Worm (Caenorhabditis elegans) whole organism, L3 larva: Measurements from ENCODE around the gene ttbk-5.

Source experiments
- R02D3.7 ChIP-seq: fragments of 150-350 bp; optimal IDR thresholded peaks from 2 replicates; lab custom pipeline; 2014; ENCODE audit warnings: missing biosample characterization, missing genetic modification characterization
- ZK546.5 ChIP-seq: sonication (generic microtip); optimal IDR thresholded peaks from 2 replicates; lab custom pipeline; 2017; ENCODE audit warnings: missing biosample characterization, missing genetic modification characterization
- aly-2 ChIP-seq: fragments of 150-350 bp; optimal IDR thresholded peaks from 2 replicates; lab custom pipeline; 2014; ENCODE audit warnings: missing biosample characterization, missing genetic modification characterization
- ceh-16 ChIP-seq: sonication (generic microtip); optimal IDR thresholded peaks from 2 replicates; lab custom pipeline; 2017; ENCODE audit warnings: missing biosample characterization, missing genetic modification characterization
- ceh-28 ChIP-seq: fragments of 150-350 bp; optimal IDR thresholded peaks from 2 replicates; lab custom pipeline; 2014; ENCODE audit warnings: missing biosample characterization, missing genetic modification reagents, missing genetic modification characterization
- ceh-82 ChIP-seq: fragments of 150-350 bp; optimal IDR thresholded peaks from 2 replicates; lab custom pipeline; 2014; ENCODE audit warnings: missing biosample characterization, missing genetic modification characterization
- ceh-9 ChIP-seq: sonication (generic microtip); optimal IDR thresholded peaks from 2 replicates; lab custom pipeline; 2018; ENCODE audit warnings: missing biosample characterization, missing genetic modification characterization
- daf-12 ChIP-seq: fragments of 150-350 bp; optimal IDR thresholded peaks from 2 replicates; lab custom pipeline; 2014; ENCODE audit warnings: missing biosample characterization, missing genetic modification reagents, missing genetic modification characterization
- egl-5 ChIP-seq: fragments of 150-350 bp; optimal IDR thresholded peaks from 2 replicates; lab custom pipeline; 2017; ENCODE audit warnings: missing biosample characterization, missing genetic modification reagents, missing genetic modification characterization, inconsistent platforms
- elt-2 ChIP-seq: sonication (generic microtip); optimal IDR thresholded peaks from 2 replicates; lab custom pipeline; 2016; ENCODE audit warnings: missing genetic modification reagents, mild to moderate bottlenecking, missing genetic modification characterization, missing compliant biosample characterization
- elt-3 ChIP-seq, 3 experiments: fragments of 150-350 bp in 1 of 3; sonication (generic microtip) in 2 of 3; optimal IDR thresholded peaks; 2 replicates in 2 of 3; 4 replicates in 1 of 3; lab custom pipeline; 2014 to 2017; ENCODE audit warnings: missing biosample characterization in 3 of 3, missing genetic modification characterization in 3 of 3
- eor-1 ChIP-seq, 2 experiments: fragments of 150-350 bp; optimal IDR thresholded peaks; 2 replicates each; lab custom pipeline; 2014 to 2018; ENCODE audit warnings: missing biosample characterization in 2 of 2, missing genetic modification characterization in 2 of 2
- fkh-10 ChIP-seq: sonication (generic microtip); optimal IDR thresholded peaks from 2 replicates; lab custom pipeline; 2017; ENCODE audit warnings: missing biosample characterization, missing genetic modification reagents, missing genetic modification characterization
- fkh-2 ChIP-seq: fragments of 150-350 bp; optimal IDR thresholded peaks from 2 replicates; lab custom pipeline; 2014; ENCODE audit warnings: missing biosample characterization, missing genetic modification reagents, missing genetic modification characterization
- fos-1 ChIP-seq: fragments of 150-350 bp; optimal IDR thresholded peaks from 2 replicates; lab custom pipeline; 2014; ENCODE audit warnings: missing biosample characterization, missing genetic modification characterization
- hmg-11 ChIP-seq: sonication (generic microtip); optimal IDR thresholded peaks from 2 replicates; lab custom pipeline; 2016; ENCODE audit warnings: missing genetic modification characterization, missing compliant biosample characterization
- jun-1 ChIP-seq: fragments of 150-350 bp; optimal IDR thresholded peaks from 2 replicates; lab custom pipeline; 2014; ENCODE audit warnings: missing biosample characterization, missing genetic modification reagents, missing genetic modification characterization
- lin-39 ChIP-seq: fragments of 150-350 bp; optimal IDR thresholded peaks from 2 replicates; lab custom pipeline; 2018; ENCODE audit warnings: missing biosample characterization, missing genetic modification reagents, missing genetic modification characterization
- lsy-12 ChIP-seq: sonication (generic microtip); optimal IDR thresholded peaks from 2 replicates; lab custom pipeline; 2016; ENCODE audit warnings: mild to moderate bottlenecking, missing genetic modification characterization, missing compliant biosample characterization
- mdl-1 ChIP-seq: fragments of 150-350 bp; optimal IDR thresholded peaks from 2 replicates; lab custom pipeline; 2014; ENCODE audit warnings: missing biosample characterization, missing genetic modification characterization
- mml-1 ChIP-seq: fragments of 150-350 bp; sonication (generic microtip); optimal IDR thresholded peaks from 3 replicates; lab custom pipeline; 2014; ENCODE audit warnings: missing biosample characterization, missing genetic modification characterization
- nfya-1 ChIP-seq: sonication (generic microtip); optimal IDR thresholded peaks from 2 replicates; lab custom pipeline; 2017; ENCODE audit warnings: missing genetic modification characterization, mild to moderate bottlenecking, missing compliant biosample characterization, antibody characterized with exemption, moderate library complexity; ENCODE audit not compliant: insufficient read depth
- nhr-11 ChIP-seq: fragments of 150-350 bp; optimal IDR thresholded peaks from 2 replicates; lab custom pipeline; 2014; ENCODE audit warnings: missing biosample characterization, missing genetic modification characterization
- nhr-12 ChIP-seq: fragments of 150-350 bp; optimal IDR thresholded peaks from 2 replicates; lab custom pipeline; 2014; ENCODE audit warnings: missing biosample characterization, missing genetic modification characterization
- nhr-23 ChIP-seq: fragments of 150-350 bp; optimal IDR thresholded peaks from 2 replicates; lab custom pipeline; 2014; ENCODE audit warnings: missing biosample characterization, missing genetic modification reagents, missing genetic modification characterization
- nhr-25 ChIP-seq: sonication (generic microtip); optimal IDR thresholded peaks from 2 replicates; lab custom pipeline; 2017; ENCODE audit warnings: missing biosample characterization, missing genetic modification characterization
- nhr-28 ChIP-seq: fragments of 150-350 bp; optimal IDR thresholded peaks from 2 replicates; lab custom pipeline; 2014; ENCODE audit warnings: missing biosample characterization, missing genetic modification characterization
- nhr-43 ChIP-seq: sonication (generic microtip); optimal IDR thresholded peaks from 2 replicates; lab custom pipeline; 2016; ENCODE audit warnings: mild to moderate bottlenecking, missing genetic modification characterization, missing compliant biosample characterization; ENCODE audit not compliant: poor library complexity, severe bottlenecking
- nhr-67 ChIP-seq: fragments of 150-350 bp; optimal IDR thresholded peaks from 2 replicates; lab custom pipeline; 2014; ENCODE audit warnings: missing biosample characterization, missing genetic modification characterization
- nhr-76 ChIP-seq: fragments of 150-350 bp; sonication (generic microtip); optimal IDR thresholded peaks from 5 replicates; lab custom pipeline; 2014; ENCODE audit warnings: missing biosample characterization, missing genetic modification characterization
- pha-4 ChIP-seq: fragments of 150-350 bp; optimal IDR thresholded peaks from 2 replicates; lab custom pipeline; 2014; ENCODE audit warnings: missing biosample characterization, missing genetic modification reagents, missing genetic modification characterization
- pqm-1 ChIP-seq: fragments of 150-350 bp; optimal IDR thresholded peaks from 2 replicates; lab custom pipeline; 2017; ENCODE audit warnings: missing biosample characterization, missing genetic modification characterization, inconsistent platforms
- skn-1 ChIP-seq: fragments of 150-350 bp; optimal IDR thresholded peaks from 2 replicates; lab custom pipeline; 2014; ENCODE audit warnings: missing biosample characterization, missing genetic modification characterization
- snpc-4 ChIP-seq: fragments of 150-350 bp; optimal IDR thresholded peaks from 2 replicates; lab custom pipeline; 2014; ENCODE audit warnings: missing biosample characterization, missing genetic modification characterization
- unc-39 ChIP-seq: sonication (generic microtip); optimal IDR thresholded peaks from 4 replicates; lab custom pipeline; 2017; ENCODE audit warnings: missing biosample characterization, missing genetic modification characterization
- unc-62 ChIP-seq: fragments of 150-350 bp; sonication (generic microtip); optimal IDR thresholded peaks from 4 replicates; lab custom pipeline; 2014; ENCODE audit warnings: missing biosample characterization, missing genetic modification reagents, missing genetic modification characterization
- ztf-11 ChIP-seq: fragments of 150-350 bp; optimal IDR thresholded peaks from 2 replicates; lab custom pipeline; 2014; ENCODE audit warnings: missing biosample characterization, missing genetic modification characterization

ttbk-5 gene

DNA sequence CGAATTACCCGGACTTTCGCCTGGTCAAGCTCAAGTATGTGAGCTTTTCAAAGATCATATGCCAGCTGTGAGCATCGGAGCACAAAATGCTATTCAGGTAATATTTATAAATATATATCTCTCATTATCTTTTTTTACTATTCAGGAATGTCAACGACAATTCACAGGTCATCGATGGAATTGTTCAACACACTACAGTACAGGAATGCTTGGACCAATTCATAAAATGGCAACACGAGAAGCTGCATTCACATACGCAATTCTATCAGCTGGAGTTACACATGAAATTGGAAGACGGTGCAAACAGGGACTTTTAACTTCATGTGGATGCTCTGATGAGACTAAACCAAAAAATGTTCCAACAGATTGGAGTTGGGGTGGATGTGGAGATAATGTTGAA is 22.2 kb upstream of the ttbk-5 start:
- TF ChIP-seq snpc-4 (tag; lab: Kevin White, UChicago) (no peak), eor-1 (tag; optimal IDR thresholded peaks at IDR 0.05; lab: Kevin White, UChicago) (no peak), mml-1 (tag; lab: Kevin White, UChicago) (no peak), fos-1 (tag; lab: Kevin White, UChicago) (no peak), ceh-28 (tag; lab: Kevin White, UChicago) (no peak), fkh-2 (tag; lab: Kevin White, UChicago) (no peak), lsy-12 (no peak), ceh-9 (tag; lab: Kevin White, UChicago) (no peak), pqm-1 (tag; lab: Kevin White, UChicago) (no peak), nhr-12 (no peak), pha-4 (tag; lab: Kevin White, UChicago) (no peak), hmg-11 (tag; lab: Kevin White, UChicago) (no peak), elt-3 (tag; optimal IDR thresholded peaks at IDR 0.05; lab: Kevin White, UChicago) (no peak), daf-12 (tag; lab: Kevin White, UChicago) (no peak), ZK546.5 (tag; lab: Kevin White, UChicago) (no peak), nhr-76 (tag; lab: Kevin White, UChicago) (no peak), ceh-16 (tag; lab: Kevin White, UChicago) (no peak), nhr-11 (tag; lab: Kevin White, UChicago) (no peak)

DNA sequence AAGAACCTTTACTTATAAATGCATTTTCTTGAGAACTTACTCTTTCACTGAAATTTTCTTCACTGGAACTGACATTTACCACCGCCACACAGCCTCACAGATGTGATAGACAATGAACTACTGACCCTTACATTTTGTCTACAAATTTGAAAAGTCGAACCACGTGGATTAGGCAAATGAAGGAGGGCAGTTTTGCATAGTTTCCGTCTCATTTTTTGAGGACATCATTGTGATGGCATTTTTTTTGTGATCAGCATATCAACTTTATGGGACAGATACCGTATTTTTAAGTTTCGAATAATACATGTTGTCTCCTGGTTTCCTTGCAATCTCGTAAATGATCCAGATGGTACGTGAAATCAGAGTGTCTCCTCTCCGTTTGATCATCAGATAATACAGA is 17.9 kb upstream of the ttbk-5 start, which contains the start of gene W01B6.3:
TSS of gene W01B6.3 (minus strand) at position 101 of the 400 bp plus-strand sequence.
- TF ChIP-seq fkh-10 (GFP tag; lab: Kevin White, UChicago), result no peak
- no peak for TF ChIP-seq unc-39
- TF ChIP-seq nhr-43 (tag; lab: Kevin White, UChicago), result no peak
- no peak for TF ChIP-seq snpc-4 (tag; lab: Kevin White, UChicago)
- TF ChIP-seq ztf-11, result no peak
- TF ChIP-seq fos-1 (tag; lab: Kevin White, UChicago), result no peak
- TF ChIP-seq pha-4 (tag; lab: Kevin White, UChicago), result no peak
- no peak for TF ChIP-seq mdl-1 (tag; lab: Kevin White, UChicago)
- TF ChIP-seq nhr-25, result no peak
- no peak for TF ChIP-seq nhr-28 (tag; lab: Kevin White, UChicago)
- TF ChIP-seq nhr-76 (tag; lab: Kevin White, UChicago), result no peak
- TF ChIP-seq pqm-1 (tag; lab: Kevin White, UChicago), result no peak
- no peak for TF ChIP-seq daf-12 (tag; lab: Kevin White, UChicago)
- TF ChIP-seq aly-2, result no peak

DNA sequence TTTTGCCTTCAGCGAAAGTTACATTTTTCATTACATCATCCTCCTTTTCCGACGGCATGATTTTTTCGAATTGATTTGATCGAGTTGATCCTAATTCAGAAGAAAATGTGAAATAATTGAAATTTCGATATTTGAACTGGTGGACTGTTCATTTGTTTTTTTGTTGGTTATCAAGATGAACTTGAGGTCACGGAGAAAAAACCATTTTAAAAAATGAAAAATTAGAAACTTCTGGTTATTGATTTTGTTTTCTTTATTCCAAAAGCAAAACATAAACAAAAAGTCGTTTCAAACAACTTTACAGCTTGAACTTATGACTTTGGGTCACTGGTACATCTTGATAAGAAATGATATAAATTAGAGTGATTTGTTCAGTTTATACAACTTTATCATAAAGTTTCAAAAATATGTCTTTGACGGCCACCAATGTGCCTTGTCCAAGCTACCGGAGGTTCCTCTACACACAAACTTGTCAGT is 15.4 kb upstream of the ttbk-5 start, which contains the start of the genes ttbk-4 and W01B6.4:
TSS of gene ttbk-4 (minus strand) at position 101 of the 477 bp plus-strand sequence.
TSS of gene W01B6.4 (plus strand) at position 427 of the 477 bp plus-strand sequence.
- TF ChIP-seq ZK546.5 (tag; lab: Kevin White, UChicago) (no peak), daf-12 (tag; lab: Kevin White, UChicago) (no peak), lin-39 (tag; lab: Kevin White, UChicago) (no peak), egl-5 (tag; lab: Kevin White, UChicago) (no peak)

DNA sequence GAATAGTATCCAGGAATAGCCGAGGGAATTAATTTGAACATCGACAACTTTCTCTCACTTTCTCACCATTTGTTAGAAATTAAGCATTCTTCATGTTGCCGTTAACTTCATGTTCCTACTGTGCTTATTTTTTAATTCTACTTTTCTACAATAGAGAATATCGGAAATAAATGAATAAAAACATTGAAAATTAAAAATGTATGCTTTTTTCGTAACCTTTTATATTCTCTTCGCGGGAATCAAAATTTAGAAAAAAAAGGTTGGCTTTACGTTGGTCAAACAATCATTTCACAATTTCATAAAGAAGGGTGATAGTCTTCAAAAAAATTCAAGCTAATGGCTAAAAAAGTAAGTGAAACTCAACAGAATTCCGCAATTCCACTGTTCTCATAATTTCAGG is 14.6 kb upstream of the ttbk-5 start, which contains the start of gene W01B6.5:
TSS of gene W01B6.5 (plus strand) at position 301 of the 400 bp plus-strand sequence.
- no peak for TF ChIP-seq skn-1 (tag; lab: Kevin White, UChicago)
- TF ChIP-seq R02D3.7 (tag; lab: Kevin White, UChicago), result no peak
- TF ChIP-seq ceh-82, result no peak
- TF ChIP-seq mdl-1 (tag; lab: Kevin White, UChicago), result no peak
- TF ChIP-seq eor-1 (tag; optimal IDR thresholded peaks at IDR 0.05; lab: Kevin White, UChicago), result no peak
- TF ChIP-seq fos-1 (tag; lab: Kevin White, UChicago), result no peak
- TF ChIP-seq snpc-4 (tag; lab: Kevin White, UChicago), result no peak
- TF ChIP-seq pha-4 (tag; lab: Kevin White, UChicago), result no peak
- TF ChIP-seq nhr-23, result no peak
- no peak for TF ChIP-seq nhr-11 (tag; lab: Kevin White, UChicago)
- TF ChIP-seq daf-12 (tag; lab: Kevin White, UChicago), result no peak
- TF ChIP-seq elt-2 (tag; lab: Kevin White, UChicago), result no peak
- TF ChIP-seq nhr-67, result no peak
- TF ChIP-seq nfya-1 (tag; lab: Kevin White, UChicago), result no peak
- TF ChIP-seq nhr-43 (tag; lab: Kevin White, UChicago), result no peak
- no peak for TF ChIP-seq ceh-16 (tag; lab: Kevin White, UChicago)
- TF ChIP-seq unc-62 (GFP tag; lab: Kevin White, UChicago), result no peak
- TF ChIP-seq jun-1 (tag; lab: Kevin White, UChicago), result no peak
